Worm (Caenorhabditis elegans) whole organism, L2 larva: Measurements from ENCODE around the gene F11C7.6.

Experiments used
- aly-2 ChIP-seq: fragments of 150-350 bp; optimal IDR thresholded peaks from 2 replicates; lab custom pipeline; 2014; ENCODE audit warnings: missing biosample characterization, missing genetic modification characterization
- egl-27 ChIP-seq: sonication (generic microtip); optimal IDR thresholded peaks from 3 replicates; lab custom pipeline; 2017; ENCODE audit warnings: missing biosample characterization, missing genetic modification reagents, missing genetic modification characterization
- snpc-4 ChIP-seq: fragments of 150-350 bp; optimal IDR thresholded peaks from 2 replicates; lab custom pipeline; 2014; ENCODE audit warnings: missing biosample characterization, missing genetic modification characterization

- TF ChIP-seq aly-2 (tag; lab: Kevin White, UChicago), result no peak
- TF ChIP-seq egl-27 (tag; lab: Kevin White, UChicago), result no peak
- TF ChIP-seq snpc-4 (tag; lab: Kevin White, UChicago), result no peak
Measured at ce11 chrX:17412642-17413041, 11.3 kb downstream of the F11C7.6 start.
